Worm (Caenorhabditis elegans) whole organism, L1 larva: Measurements from ENCODE around the gene F31D5.7.

Experiments
- ama-1 ChIP-seq: fragments of 150-350 bp; optimal IDR thresholded peaks from 2 replicates; lab custom pipeline; 2014
- blmp-1 ChIP-seq: fragments of 150-350 bp; optimal IDR thresholded peaks from 2 replicates; lab custom pipeline; 2014; ENCODE audit warnings: missing biosample characterization, missing genetic modification characterization
- ceh-82 ChIP-seq, 3 experiments: fragments of 150-350 bp in 1 of 3; sonication (generic microtip) in 2 of 3; optimal IDR thresholded peaks; 2 replicates each; lab custom pipeline; 2014 to 2017; ENCODE audit warnings: missing biosample characterization in 3 of 3, missing genetic modification characterization in 3 of 3
- dpl-1 ChIP-seq, 3 experiments: fragments of 150-350 bp in 2 of 3; sonication (generic microtip) in 1 of 3; optimal IDR thresholded peaks; 2 replicates each; lab custom pipeline; 2014 to 2017; ENCODE audit warnings: missing biosample characterization in 3 of 3, missing genetic modification characterization in 3 of 3, missing genetic modification reagents in 3 of 3
- egl-27 ChIP-seq, 2 experiments: fragments of 150-350 bp in 1 of 2; sonication (generic microtip); optimal IDR thresholded peaks; 3 replicates each; lab custom pipeline; 2017 to 2018; ENCODE audit warnings: missing biosample characterization in 2 of 2, missing genetic modification characterization in 2 of 2, missing genetic modification reagents in 2 of 2
- elt-3 ChIP-seq, 6 experiments: fragments of 150-350 bp in 1 of 6; sonication (generic microtip); optimal IDR thresholded peaks; 2 replicates each; lab custom pipeline; 2017 to 2018; ENCODE audit warnings: missing biosample characterization in 6 of 6, missing genetic modification characterization in 6 of 6, inconsistent platforms in 1 of 6
- lin-13 ChIP-seq: fragments of 150-350 bp; optimal IDR thresholded peaks from 2 replicates; lab custom pipeline; 2014; ENCODE audit warnings: missing biosample characterization, missing genetic modification reagents, missing genetic modification characterization
- lin-14 ChIP-seq: fragments of 200-800 bp; sonication (Bioruptor generic); optimal IDR thresholded peaks from 2 replicates; lab custom pipeline; 2018; ENCODE audit warnings: mild to moderate bottlenecking, missing genetic modification characterization, moderate library complexity, missing compliant biosample characterization
- lsy-2 ChIP-seq, 2 experiments: fragments of 150-350 bp; optimal IDR thresholded peaks; 2 replicates each; lab custom pipeline; 2014; ENCODE audit warnings: missing biosample characterization in 2 of 2, missing genetic modification characterization in 2 of 2
- nhr-77 ChIP-seq: fragments of 150-350 bp; optimal IDR thresholded peaks from 2 replicates; lab custom pipeline; 2014; ENCODE audit warnings: missing biosample characterization, missing genetic modification characterization
- nhr-90 ChIP-seq: sonication (generic microtip); optimal IDR thresholded peaks from 2 replicates; lab custom pipeline; 2016; ENCODE audit warnings: mild to moderate bottlenecking, missing genetic modification characterization, missing compliant biosample characterization; ENCODE audit not compliant: poor library complexity
- rnt-1 ChIP-seq: sonication (generic microtip); optimal IDR thresholded peaks from 2 replicates; lab custom pipeline; 2016; ENCODE audit warnings: mild to moderate bottlenecking, missing genetic modification characterization, moderate library complexity, missing compliant biosample characterization
- tlp-1 ChIP-seq: fragments of 150-350 bp; optimal IDR thresholded peaks from 2 replicates; lab custom pipeline; 2014; ENCODE audit warnings: missing biosample characterization, missing genetic modification characterization
- unc-130 ChIP-seq: fragments of 150-350 bp; optimal IDR thresholded peaks from 2 replicates; lab custom pipeline; 2017; ENCODE audit warnings: missing biosample characterization, missing genetic modification characterization, inconsistent platforms

DNA sequence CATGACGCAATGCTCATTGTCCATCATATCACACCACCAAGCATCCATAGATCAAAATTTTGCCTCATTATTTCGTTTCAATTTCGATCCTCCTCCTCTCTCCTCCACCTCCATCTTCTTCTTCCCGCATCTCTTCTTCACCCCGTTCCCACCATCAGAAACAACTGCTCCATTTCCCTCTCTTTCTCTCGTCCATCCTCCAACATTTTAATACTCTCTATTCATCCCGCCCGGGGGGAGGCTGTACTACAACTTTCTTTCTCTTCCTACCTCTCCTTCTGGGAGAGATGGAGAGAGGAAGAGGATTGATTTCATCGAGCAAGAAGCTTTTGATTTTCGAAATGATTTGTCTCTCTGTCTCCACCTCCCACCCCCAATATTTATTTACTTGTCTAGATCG is 27.2 kb upstream of the F31D5.7 start:
- TF ChIP-seq elt-3 (tag; optimal IDR thresholded peaks at IDR 0.05; lab: Kevin White, UChicago) (no peak), blmp-1 (tag; lab: Kevin White, UChicago) (no peak), tlp-1 (no peak), dpl-1 (GFP tag; optimal IDR thresholded peaks at IDR 0.05; lab: Kevin White, UChicago) (peak in 1 of 3 experiments; percentile 0), nhr-77 (tag; lab: Kevin White, UChicago) (no peak), ama-1 (lab: Kevin White, UChicago) (no peak), lin-13 (GFP tag; lab: Kevin White, UChicago) (no peak), lin-14 (peak; percentile 83), rnt-1 (tag; lab: Kevin White, UChicago) (peak; percentile 76), ceh-82 (tag; optimal IDR thresholded peaks at IDR 0.05; lab: Kevin White, UChicago) (no peak), unc-130 (tag; lab: Kevin White, UChicago) (no peak), lsy-2 (tag; optimal IDR thresholded peaks at IDR 0.05; lab: Kevin White, UChicago) (peak in 1 of 2 experiments; percentile 36), nhr-90 (tag; lab: Kevin White, UChicago) (no peak), egl-27 (tag; optimal IDR thresholded peaks at IDR 0.05; lab: Kevin White, UChicago) (no peak)
